Worm (Caenorhabditis elegans) whole organism, L4 larva: ENCODE results near the gene C50A2.7.

Experiments
- F37D6.2 ChIP-seq: sonication (generic microtip); optimal IDR thresholded peaks from 2 replicates; lab custom pipeline; 2016; ENCODE audit warnings: mild to moderate bottlenecking, missing genetic modification characterization, missing compliant biosample characterization
- ceh-32 ChIP-seq: sonication (generic microtip); optimal IDR thresholded peaks from 2 replicates; lab custom pipeline; 2016; ENCODE audit warnings: mild to moderate bottlenecking, missing genetic modification characterization, missing compliant biosample characterization; ENCODE audit not compliant: poor library complexity
- ceh-82 ChIP-seq: sonication (generic microtip); optimal IDR thresholded peaks from 2 replicates; lab custom pipeline; 2017; ENCODE audit warnings: missing biosample characterization, missing genetic modification characterization
- egl-43 ChIP-seq: fragments of 200-800 bp; sonication (Bioruptor generic); IDR thresholded peaks from 2 replicates; pipeline ENCODE4 v1.3.6; 2022; ENCODE audit warnings: missing genetic modification reagents, missing genetic modification characterization, missing compliant biosample characterization
- fkh-10 ChIP-seq: fragments of 150-350 bp; optimal IDR thresholded peaks from 2 replicates; lab custom pipeline; 2014; ENCODE audit warnings: missing biosample characterization, missing genetic modification reagents, missing genetic modification characterization
- hlh-11 ChIP-seq: fragments of 200-800 bp; sonication (Bioruptor generic); optimal IDR thresholded peaks from 2 replicates; lab custom pipeline; 2018; ENCODE audit warnings: mild to moderate bottlenecking, missing genetic modification characterization, missing compliant biosample characterization
- lir-3 ChIP-seq: sonication (generic microtip); optimal IDR thresholded peaks from 2 replicates; lab custom pipeline; 2016; ENCODE audit warnings: mild to moderate bottlenecking, missing genetic modification characterization, missing compliant biosample characterization
- nhr-11 ChIP-seq: fragments of 150-350 bp; optimal IDR thresholded peaks from 2 replicates; lab custom pipeline; 2014; ENCODE audit warnings: missing biosample characterization, missing genetic modification characterization
- nhr-237 ChIP-seq: sonication (generic microtip); optimal IDR thresholded peaks from 2 replicates; lab custom pipeline; 2017; ENCODE audit warnings: missing biosample characterization, missing genetic modification characterization
- php-3 ChIP-seq: fragments of 200-800 bp; sonication (Bioruptor generic); IDR thresholded peaks from 2 replicates; pipeline ENCODE4 v1.3.6; 2022; ENCODE audit warnings: missing genetic modification reagents, missing genetic modification characterization, missing compliant biosample characterization
- snpc-4 ChIP-seq: fragments of 150-350 bp; optimal IDR thresholded peaks from 2 replicates; lab custom pipeline; 2014; ENCODE audit warnings: missing biosample characterization, missing genetic modification characterization
- spr-1 ChIP-seq: sonication (generic microtip); optimal IDR thresholded peaks from 2 replicates; lab custom pipeline; 2016; ENCODE audit warnings: mild to moderate bottlenecking, missing genetic modification characterization, missing compliant biosample characterization
- zag-1 ChIP-seq: fragments of 150-350 bp; optimal IDR thresholded peaks from 2 replicates; lab custom pipeline; 2014; ENCODE audit warnings: missing biosample characterization, missing genetic modification characterization

DNA sequence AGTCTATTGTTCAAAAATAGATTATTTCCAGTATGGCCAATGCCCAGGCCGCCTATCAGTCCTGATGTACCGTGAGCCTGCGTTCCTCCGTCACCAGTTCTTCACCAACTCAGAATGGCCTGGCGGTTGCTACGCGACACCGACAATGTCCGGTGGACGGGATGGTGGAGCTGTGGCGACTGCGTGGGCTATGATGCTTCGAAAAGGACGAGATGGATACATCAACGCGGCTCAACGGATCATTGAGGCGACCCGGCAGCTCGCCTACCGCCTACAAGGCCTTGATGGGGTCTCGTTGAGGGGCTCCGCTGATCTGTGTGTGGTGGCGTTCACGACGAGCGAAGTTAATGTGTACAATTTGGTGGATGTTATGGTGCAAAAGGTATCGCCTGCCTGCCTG is 36.3 kb downstream of the C50A2.7 start:
- TF ChIP-seq zag-1 (tag; lab: Kevin White, UChicago) (no peak), ceh-82 (no peak), F37D6.2 (tag; lab: Kevin White, UChicago) (no peak), hlh-11 (tag; lab: Kevin White, UChicago) (no peak), lir-3 (no peak), snpc-4 (tag; lab: Kevin White, UChicago) (no peak), spr-1 (tag; lab: Kevin White, UChicago) (no peak), egl-43 (GFP tag; lab: Robert Waterston, UW) (0 out of 2 replicates have a peak, but pooled peaks have one; percentile 8), nhr-237 (tag; lab: Kevin White, UChicago) (no peak), php-3 (GFP tag; lab: Robert Waterston, UW) (no peak), ceh-32 (tag; lab: Kevin White, UChicago) (no peak), fkh-10 (GFP tag; lab: Kevin White, UChicago) (no peak), nhr-11 (tag; lab: Kevin White, UChicago) (no peak)
